Fruit fly (Drosophila melanogaster) whole organism, embryonic: ENCODE data around the gene Syt1.

Experiments used
- Bgb ChIP-seq: fragments of 200-800 bp; sonication (Bioruptor generic); IDR thresholded peaks from 2 replicates; pipeline ENCODE4 v1.3.6; 2022; ENCODE audit warnings: missing biosample characterization, missing genetic modification characterization; ENCODE audit not compliant: partially characterized antibody
- CG10654 ChIP-seq: fragments of 200-800 bp; sonication (Bioruptor generic); optimal IDR thresholded peaks from 2 replicates; lab custom pipeline; 2016; ENCODE audit warnings: missing biosample characterization, missing genetic modification characterization
- CG10979 ChIP-seq: fragments of 200-800 bp; sonication (Bioruptor generic); optimal IDR thresholded peaks from 2 replicates; lab custom pipeline; 2018; ENCODE audit warnings: missing biosample characterization, mild to moderate bottlenecking, missing genetic modification characterization, moderate library complexity
- CG11093 ChIP-seq: fragments of 200-800 bp; sonication (Bioruptor generic); IDR thresholded peaks from 3 replicates; pipeline ENCODE4 v1.3.6; 2022; ENCODE audit warnings: missing biosample characterization, missing genetic modification characterization
- CG11504 ChIP-seq: fragments of 200-800 bp; sonication (Bioruptor generic); optimal IDR thresholded peaks from 3 replicates; lab custom pipeline; 2019; ENCODE audit warnings: missing biosample characterization, mild to moderate bottlenecking, missing genetic modification characterization, moderate library complexity
- CG13287 ChIP-seq: fragments of 200-800 bp; sonication (Bioruptor generic); IDR thresholded peaks from 2 replicates; pipeline ENCODE4 v1.3.6; 2022; ENCODE audit warnings: missing biosample characterization, missing genetic modification characterization; ENCODE audit not compliant: partially characterized antibody
- CG14860 ChIP-seq: fragments of 200-800 bp; sonication (Bioruptor generic); IDR thresholded peaks from 3 replicates; pipeline ENCODE4 v1.3.6; 2022; ENCODE audit warnings: missing biosample characterization, missing genetic modification characterization; ENCODE audit not compliant: partially characterized antibody
- CG17186 ChIP-seq: fragments of 200-800 bp; sonication (Bioruptor generic); optimal IDR thresholded peaks from 3 replicates; lab custom pipeline; 2017; ENCODE audit warnings: missing biosample characterization, missing genetic modification reagents, missing genetic modification characterization
- CG17568 ChIP-seq: fragments of 200-800 bp; sonication (Bioruptor generic); optimal IDR thresholded peaks from 2 replicates; lab custom pipeline; 2018; ENCODE audit warnings: missing biosample characterization, mild to moderate bottlenecking, missing genetic modification characterization, moderate library complexity
- CG3163 ChIP-seq: fragments of 200-800 bp; sonication (Bioruptor generic); optimal IDR thresholded peaks from 3 replicates; lab custom pipeline; 2016; ENCODE audit warnings: missing biosample characterization, missing genetic modification characterization
- CG4730 ChIP-seq: fragments of 200-800 bp; sonication (Bioruptor generic); IDR thresholded peaks from 2 replicates; pipeline ENCODE4 v1.3.6; 2022; ENCODE audit warnings: missing biosample characterization, missing genetic modification characterization
- CG7372 ChIP-seq: fragments of 200-800 bp; sonication (Bioruptor generic); IDR thresholded peaks from 2 replicates; pipeline ENCODE4 v1.3.6; 2022; ENCODE audit warnings: missing biosample characterization, missing genetic modification characterization
- CG9215 ChIP-seq: fragments of 200-800 bp; sonication (Bioruptor generic); IDR thresholded peaks from 2 replicates; pipeline ENCODE4 v1.3.6; 2022; ENCODE audit warnings: missing biosample characterization, missing genetic modification characterization
- CG9437 ChIP-seq: fragments of 200-800 bp; sonication (Bioruptor generic); optimal IDR thresholded peaks from 2 replicates; lab custom pipeline; 2018; ENCODE audit warnings: missing biosample characterization, mild to moderate bottlenecking, missing genetic modification characterization
- CTCF ChIP-seq: fragments of 200-800 bp; sonication (Bioruptor generic); optimal IDR thresholded peaks from 2 replicates; lab custom pipeline; 2017; ENCODE audit warnings: missing biosample characterization, mild to moderate bottlenecking, missing genetic modification characterization, moderate library complexity
- CoRest ChIP-seq: fragments of 200-800 bp; sonication (Bioruptor generic); optimal IDR thresholded peaks from 3 replicates; lab custom pipeline; 2018; ENCODE audit warnings: missing biosample characterization, mild to moderate bottlenecking, missing genetic modification characterization, moderate library complexity
- Drgx ChIP-seq: fragments of 200-800 bp; sonication (Bioruptor generic); IDR thresholded peaks from 2 replicates; pipeline ENCODE4 v1.3.6; 2022; ENCODE audit warnings: missing biosample characterization, missing genetic modification characterization
- E2f1 ChIP-seq: fragments of 200-800 bp; sonication (Bioruptor generic); IDR thresholded peaks from 2 replicates; pipeline ENCODE4 v1.3.6; 2022; ENCODE audit warnings: missing biosample characterization, missing genetic modification characterization
- Gsc ChIP-seq: fragments of 200-800 bp; sonication (Bioruptor generic); IDR thresholded peaks from 2 replicates; pipeline ENCODE4 v1.3.6; 2022; ENCODE audit warnings: missing biosample characterization, missing genetic modification characterization
- MESR4 ChIP-seq: fragments of 200-800 bp; sonication (Bioruptor generic); optimal IDR thresholded peaks from 2 replicates; lab custom pipeline; 2018; ENCODE audit warnings: missing biosample characterization, mild to moderate bottlenecking, missing genetic modification characterization, moderate library complexity
- Med ChIP-seq: fragments of 200-800 bp; sonication (Bioruptor generic); peaks from one replicate; lab custom pipeline; 2016; ENCODE audit warnings: missing biosample characterization, missing genetic modification characterization, mild to moderate bottlenecking, inconsistent platforms, moderate library complexity
- al ChIP-seq: fragments of 200-800 bp; sonication (Bioruptor generic); IDR thresholded peaks from 2 replicates; pipeline ENCODE4 v1.3.6; 2022; ENCODE audit warnings: missing biosample characterization, missing genetic modification characterization
- amos ChIP-seq: fragments of 200-800 bp; sonication (Bioruptor generic); IDR thresholded peaks from 2 replicates; pipeline ENCODE4 v1.3.6; 2022; ENCODE audit warnings: missing biosample characterization, missing genetic modification characterization; ENCODE audit not compliant: partially characterized antibody
- crol ChIP-seq: fragments of 200-800 bp; sonication (Bioruptor generic); IDR thresholded peaks from 2 replicates; pipeline ENCODE4 v1.3.6; 2022; ENCODE audit warnings: missing biosample characterization, missing genetic modification characterization
- dati ChIP-seq: fragments of 200-800 bp; sonication (Bioruptor generic); IDR thresholded peaks from 2 replicates; pipeline ENCODE4 v1.3.6; 2022; ENCODE audit warnings: missing biosample characterization, missing genetic modification characterization
- ewg ChIP-seq: fragments of 200-800 bp; sonication (Bioruptor generic); optimal IDR thresholded peaks from 3 replicates; lab custom pipeline; 2017; ENCODE audit warnings: mild to moderate bottlenecking, missing biosample characterization, missing genetic modification reagents, missing genetic modification characterization
- fd3F ChIP-seq: fragments of 200-800 bp; sonication (Bioruptor generic); optimal IDR thresholded peaks from 2 replicates; lab custom pipeline; 2018; ENCODE audit warnings: missing biosample characterization, mild to moderate bottlenecking, missing genetic modification characterization, moderate library complexity
- fu2 ChIP-seq: fragments of 200-800 bp; sonication (Bioruptor generic); optimal IDR thresholded peaks from 2 replicates; lab custom pipeline; 2016; ENCODE audit warnings: missing biosample characterization, missing genetic modification characterization
- gem ChIP-seq: fragments of 200-800 bp; sonication (Bioruptor generic); optimal IDR thresholded peaks from 2 replicates; lab custom pipeline; 2019; ENCODE audit warnings: missing biosample characterization, mild to moderate bottlenecking, missing genetic modification characterization, moderate library complexity
- grn ChIP-seq: fragments of 200-800 bp; sonication (Bioruptor generic); optimal IDR thresholded peaks from 3 replicates; lab custom pipeline; 2017; ENCODE audit warnings: missing biosample characterization, missing genetic modification characterization
- inv ChIP-seq: fragments of 200-800 bp; sonication (Bioruptor generic); IDR thresholded peaks from 2 replicates; pipeline ENCODE4 v1.3.6; 2022; ENCODE audit warnings: missing biosample characterization, missing genetic modification characterization; ENCODE audit not compliant: partially characterized antibody
- kni ChIP-seq: fragments of 200-800 bp; sonication (Bioruptor generic); optimal IDR thresholded peaks from 3 replicates; lab custom pipeline; 2017; ENCODE audit warnings: mild to moderate bottlenecking, missing biosample characterization, missing genetic modification reagents, missing genetic modification characterization
- knrl ChIP-seq: fragments of 200-800 bp; sonication (Bioruptor generic); IDR thresholded peaks from 3 replicates; pipeline ENCODE4 v1.3.6; 2022; ENCODE audit warnings: missing biosample characterization, missing genetic modification characterization; ENCODE audit not compliant: partially characterized antibody
- mirr ChIP-seq: fragments of 200-800 bp; sonication (Bioruptor generic); optimal IDR thresholded peaks from 3 replicates; lab custom pipeline; 2018; ENCODE audit warnings: missing biosample characterization, mild to moderate bottlenecking, missing genetic modification characterization
- phol ChIP-seq: fragments of 200-800 bp; sonication (Bioruptor generic); optimal IDR thresholded peaks from 3 replicates; lab custom pipeline; 2018; ENCODE audit warnings: missing biosample characterization, mild to moderate bottlenecking, missing genetic modification characterization, moderate library complexity
- pita ChIP-seq: fragments of 200-800 bp; sonication (Bioruptor generic); optimal IDR thresholded peaks from 2 replicates; lab custom pipeline; 2017; ENCODE audit warnings: missing biosample characterization, mild to moderate bottlenecking, missing genetic modification characterization
- pnt ChIP-seq: fragments of 200-800 bp; sonication (Bioruptor generic); optimal IDR thresholded peaks from 3 replicates; lab custom pipeline; 2016; ENCODE audit warnings: missing biosample characterization, missing genetic modification characterization
- psq ChIP-seq: fragments of 200-800 bp; sonication (Bioruptor generic); optimal IDR thresholded peaks from 2 replicates; lab custom pipeline; 2017; ENCODE audit warnings: missing biosample characterization, missing genetic modification characterization
- row ChIP-seq: fragments of 200-800 bp; sonication (Bioruptor generic); IDR thresholded peaks from 3 replicates; pipeline ENCODE4 v1.3.6; 2022; ENCODE audit warnings: missing biosample characterization, missing genetic modification characterization
- sc ChIP-seq, 3 experiments: fragments of >200 bp in 2 of 3; fragments of 200-800 bp in 1 of 3; sonication (Bioruptor generic) in 1 of 3; optimal IDR thresholded peaks; 2 replicates in 2 of 3; 3 replicates in 1 of 3; lab custom pipeline; 2017; ENCODE audit warnings: mild to moderate bottlenecking in 1 of 3, missing biosample characterization in 1 of 3, missing genetic modification characterization in 1 of 3, missing genetic modification reagents in 1 of 3
- schlank ChIP-seq: fragments of 200-800 bp; sonication (Bioruptor generic); optimal IDR thresholded peaks from 2 replicates; lab custom pipeline; 2018; ENCODE audit warnings: missing biosample characterization, mild to moderate bottlenecking, missing genetic modification characterization
- shn ChIP-seq: fragments of 200-800 bp; sonication (Bioruptor generic); optimal IDR thresholded peaks from 3 replicates; lab custom pipeline; 2016; ENCODE audit warnings: missing biosample characterization, missing genetic modification characterization
- slou ChIP-seq: fragments of 200-800 bp; sonication (Bioruptor generic); optimal IDR thresholded peaks from 3 replicates; lab custom pipeline; 2016; ENCODE audit warnings: missing biosample characterization, missing genetic modification characterization
- sr ChIP-seq: fragments of 200-800 bp; sonication (Bioruptor generic); IDR thresholded peaks from 3 replicates; pipeline ENCODE4 v1.3.6; 2022; ENCODE audit warnings: missing biosample characterization, missing genetic modification characterization
- stwl ChIP-seq: fragments of 200-800 bp; sonication (Bioruptor generic); optimal IDR thresholded peaks from 3 replicates; lab custom pipeline; 2018; ENCODE audit warnings: missing biosample characterization, mild to moderate bottlenecking, missing genetic modification characterization, moderate library complexity
- tio ChIP-seq: fragments of 200-800 bp; sonication (Bioruptor generic); optimal IDR thresholded peaks from 2 replicates; lab custom pipeline; 2017; ENCODE audit warnings: missing biosample characterization, missing genetic modification characterization, inconsistent platforms
- z ChIP-seq: fragments of 200-800 bp; sonication (Bioruptor generic); IDR thresholded peaks from 3 replicates; pipeline ENCODE4 v1.3.6; 2022; ENCODE audit warnings: missing biosample characterization, missing genetic modification characterization
- zen ChIP-seq: fragments of 200-800 bp; sonication (Bioruptor generic); optimal IDR thresholded peaks from 3 replicates; lab custom pipeline; 2018; ENCODE audit warnings: missing biosample characterization, mild to moderate bottlenecking, missing genetic modification characterization, moderate library complexity

Syt1 gene

DNA sequence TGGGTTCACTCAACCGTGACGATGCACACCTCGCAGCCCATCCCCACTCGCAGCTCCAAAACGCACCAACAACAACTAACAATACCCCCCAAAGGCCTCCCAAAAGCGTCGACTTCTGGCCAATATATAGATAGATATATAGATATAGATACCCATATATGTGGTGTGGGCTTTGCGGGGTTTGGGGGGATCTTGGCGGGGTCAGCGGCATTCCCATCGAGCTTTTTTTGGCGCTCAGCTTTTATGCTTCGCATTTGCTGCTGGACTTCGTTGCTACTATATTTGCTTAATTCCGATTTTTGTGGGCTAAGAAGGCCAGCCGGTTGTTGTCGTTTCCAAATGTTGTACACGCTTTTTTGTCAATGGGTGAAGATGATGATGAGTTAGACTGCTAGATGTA is 72.4 kb downstream of the Syt1 start (continued):
- TF ChIP-seq CG11093 (no peak), ewg (GFP tag; lab: Kevin White, UChicago) (no peak), al (GFP tag; lab: Robert Waterston, UW) (no peak), grn (GFP tag; lab: Kevin White, UChicago) (no peak), shn (no peak), CG10654 (GFP tag; lab: Kevin White, UChicago) (no peak), mirr (GFP tag; lab: Kevin White, UChicago) (peak; percentile 38), sc (optimal IDR thresholded peaks at IDR 0.05; lab: Kevin White, UChicago) (no peak), sc (GFP tag; optimal IDR thresholded peaks at IDR 0.05; lab: Kevin White, UChicago) (no peak), CG4730 (no peak), z (GFP tag; lab: Robert Waterston, UW) (peak; percentile 41; the same call in 1 of the 3 replicates), phol (tag; lab: Kevin White, UChicago) (no peak), fu2 (GFP tag; lab: Kevin White, UChicago) (no peak), CG9215 (GFP tag; lab: Robert Waterston, UW) (no peak), Gsc (no peak), slou (GFP tag; lab: Kevin White, UChicago) (no peak), fd3F (GFP tag; lab: Kevin White, UChicago) (no peak), CG3163 (GFP tag; lab: Kevin White, UChicago) (no peak)

DNA sequence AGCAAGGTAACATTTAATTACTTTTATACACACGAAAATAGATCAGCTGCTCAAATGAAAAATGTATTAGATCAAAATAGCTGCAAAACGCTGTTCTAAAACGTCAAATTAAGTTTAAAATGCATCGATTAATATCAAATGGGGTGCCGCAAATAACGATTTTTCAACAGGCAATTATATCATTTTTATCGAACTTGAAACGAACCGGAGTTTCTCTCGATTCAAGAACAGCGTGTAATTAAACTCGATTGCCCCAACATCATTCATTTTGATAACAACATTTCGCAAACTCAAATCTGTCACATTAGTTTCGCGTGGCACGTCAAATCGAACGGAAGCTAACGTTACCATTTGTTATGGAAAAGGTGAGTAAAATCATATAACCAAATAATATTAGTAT is 74.4 kb downstream of the Syt1 start, which contains the start of gene CG31689:
Gene CG31689 (plus strand): TSS at position 301 of the 400 bp plus-strand sequence.
- TF ChIP-seq pnt (GFP tag; lab: Kevin White, UChicago) (no peak), psq (no peak), CG17186 (GFP tag; lab: Kevin White, UChicago) (no peak)

DNA sequence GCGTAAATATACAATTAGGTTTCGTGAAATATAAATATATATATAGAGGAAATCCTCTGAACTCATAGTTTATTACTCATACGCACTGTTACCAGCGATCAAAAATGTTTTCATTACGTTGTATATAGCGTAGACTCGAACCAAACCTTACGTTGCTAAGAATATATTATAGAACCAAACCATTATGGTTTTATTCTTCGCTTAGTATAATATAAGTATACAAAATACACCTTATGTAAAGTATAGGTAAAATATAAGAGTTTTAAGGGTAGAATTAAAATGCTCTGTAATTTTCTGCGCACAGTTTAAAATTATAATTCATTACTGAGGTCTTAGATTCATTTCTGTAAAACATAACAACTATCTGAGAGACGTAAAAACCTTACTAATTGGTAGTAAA is 75.3 kb downstream of the Syt1 start:
- TF ChIP-seq CTCF (GFP tag; lab: Kevin White, UChicago) (peak; percentile 79), CG11093 (no peak), CG14860 (GFP tag; lab: Robert Waterston, UW) (no peak), row (GFP tag; lab: Robert Waterston, UW) (peak; percentile 19; the same call in 1 of the 3 replicates), knrl (GFP tag; lab: Robert Waterston, UW) (peak; percentile 41; the same call in 1 of the 3 replicates), gem (tag; lab: Kevin White, UChicago) (peak; percentile 6), sr (GFP tag; lab: Robert Waterston, UW) (no peak), dati (no peak), Med (GFP tag; lab: Kevin White, UChicago) (peak; percentile 1), CG17568 (no peak), kni (no peak), Drgx (no peak), Bgb (GFP tag; lab: Robert Waterston, UW) (peak; percentile 52; the same call in 1 of the 2 replicates), E2f1 (GFP tag; lab: Robert Waterston, UW) (no peak), CG10979 (peak; percentile 26), CG13287 (peak; percentile 27; the same call in 1 of the 2 replicates), CoRest (tag; lab: Kevin White, UChicago) (peak; percentile 13), stwl (tag; lab: Kevin White, UChicago) (peak; percentile 63), inv (GFP tag; lab: Robert Waterston, UW) (no peak), CG11504 (peak; percentile 19), CG9437 (GFP tag; lab: Kevin White, UChicago) (peak; percentile 99), pita (GFP tag; lab: Kevin White, UChicago) (peak; percentile 59), tio (no peak), zen (tag; lab: Kevin White, UChicago) (peak; percentile 6), CG7372 (GFP tag; lab: Robert Waterston, UW) (peak; percentile 84), schlank (tag; lab: Kevin White, UChicago) (no peak), crol (no peak), MESR4 (GFP tag; lab: Kevin White, UChicago) (no peak), amos (GFP tag; lab: Robert Waterston, UW) (peak; percentile 44)
